Worm (Caenorhabditis elegans) whole organism, L4/young adult: Measurements from ENCODE around the gene K04D7.6.
A peak's percentile ranks its signal among the peaks of the same experiment; 100 is the strongest.

Source experiments
- W03F9.2 ChIP-seq: fragments of 150-350 bp; optimal IDR thresholded peaks from 2 replicates; lab custom pipeline; 2014; ENCODE audit warnings: missing biosample characterization, missing genetic modification characterization
- dao-5 ChIP-seq: sonication (generic microtip); optimal IDR thresholded peaks from 2 replicates; lab custom pipeline; 2016; ENCODE audit warnings: missing genotype, missing genetic modification characterization, moderate library complexity, missing compliant biosample characterization
- him-1 ChIP-seq: sonication (generic microtip); optimal IDR thresholded peaks from 2 replicates; lab custom pipeline; 2016; ENCODE audit warnings: missing genotype, missing genetic modification reagents, missing genetic modification characterization, missing compliant biosample characterization

DNA sequence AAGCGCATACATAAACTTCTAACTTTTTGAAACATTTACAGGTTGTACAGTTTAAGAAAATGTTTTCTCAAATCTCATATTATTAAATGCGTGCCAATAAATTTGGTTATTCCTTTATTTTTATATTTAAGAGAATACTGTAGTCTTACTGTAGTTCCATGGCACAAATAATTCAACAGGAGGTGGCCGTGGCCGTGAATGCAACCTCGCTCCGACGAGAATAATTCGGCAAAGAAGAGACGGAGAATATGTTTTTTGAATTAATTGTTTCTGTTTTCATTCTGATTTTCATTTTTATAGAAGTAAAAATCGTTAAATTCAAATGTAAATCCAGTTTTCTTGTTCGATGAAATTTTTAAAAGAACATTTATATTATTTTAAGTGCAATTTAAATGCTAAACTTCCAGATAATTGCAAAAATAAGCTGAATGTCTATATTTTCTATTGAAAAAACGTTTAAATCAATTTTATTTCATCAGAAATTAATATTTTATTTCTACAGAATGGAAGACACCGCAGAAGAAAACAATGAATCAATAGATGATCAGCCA, 8.7 kb downstream of the K04D7.6 start, which contains the start of gene gon-4:
- TF ChIP-seq him-1 (tag; lab: Kevin White, UChicago) (no peak), dao-5 (tag; lab: Kevin White, UChicago) (no peak), W03F9.2 (peak; percentile 50)
